Worm (Caenorhabditis elegans) whole organism, L1 larva: ENCODE measurements around the gene fbxb-3.

ENCODE experiments used
- C04F5.9 ChIP-seq: sonication (generic microtip); optimal IDR thresholded peaks from 2 replicates; lab custom pipeline; 2016; ENCODE audit warnings: missing genetic modification characterization, missing compliant biosample characterization
- C16A3.4 ChIP-seq: fragments of 150-350 bp; optimal IDR thresholded peaks from 2 replicates; lab custom pipeline; 2014; ENCODE audit warnings: missing biosample characterization, missing genetic modification characterization
- F16B12.6 ChIP-seq: fragments of 150-350 bp; optimal IDR thresholded peaks from 2 replicates; lab custom pipeline; 2014; ENCODE audit warnings: missing biosample characterization, missing genetic modification characterization
- Y116A8C.19 ChIP-seq: sonication (generic microtip); optimal IDR thresholded peaks from 2 replicates; lab custom pipeline; 2016; ENCODE audit warnings: missing compliant biosample characterization, missing genetic modification characterization, borderline replicate concordance
- alr-1 ChIP-seq: fragments of 200-800 bp; sonication (Bioruptor generic); optimal IDR thresholded peaks from 2 replicates; lab custom pipeline; 2018; ENCODE audit warnings: borderline replicate concordance, mild to moderate bottlenecking, missing genetic modification characterization, missing compliant biosample characterization
- ama-1 ChIP-seq: fragments of 150-350 bp; optimal IDR thresholded peaks from 2 replicates; lab custom pipeline; 2014
- blmp-1 ChIP-seq: fragments of 150-350 bp; optimal IDR thresholded peaks from 2 replicates; lab custom pipeline; 2014; ENCODE audit warnings: missing biosample characterization, missing genetic modification characterization
- ceh-82 ChIP-seq, 3 experiments: fragments of 150-350 bp in 1 of 3; sonication (generic microtip) in 2 of 3; optimal IDR thresholded peaks; 2 replicates each; lab custom pipeline; 2014 to 2017; ENCODE audit warnings: missing biosample characterization in 3 of 3, missing genetic modification characterization in 3 of 3
- dsc-1 ChIP-seq: sonication (generic microtip); optimal IDR thresholded peaks from 2 replicates; lab custom pipeline; 2016; ENCODE audit warnings: mild to moderate bottlenecking, missing genetic modification characterization, missing compliant biosample characterization
- efl-1 ChIP-seq, 4 experiments: fragments of 150-350 bp; optimal IDR thresholded peaks in 3 of 4; peaks in 1 of 4; 1 replicate in 1 of 4; 2 replicates in 3 of 4; lab custom pipeline; 2014; ENCODE audit warnings: missing biosample characterization in 2 of 4, missing genetic modification characterization in 2 of 4, missing genetic modification reagents in 2 of 4
- elt-3 ChIP-seq, 6 experiments: fragments of 150-350 bp in 1 of 6; sonication (generic microtip); optimal IDR thresholded peaks; 2 replicates each; lab custom pipeline; 2017 to 2018; ENCODE audit warnings: missing biosample characterization in 6 of 6, missing genetic modification characterization in 6 of 6, inconsistent platforms in 1 of 6
- ets-5 ChIP-seq: fragments of 200-800 bp; sonication (Bioruptor generic); IDR thresholded peaks from 2 replicates; pipeline ENCODE4 v1.3.6; 2022; ENCODE audit warnings: missing genetic modification characterization, missing compliant biosample characterization
- fkh-4 ChIP-seq: sonication (generic microtip); optimal IDR thresholded peaks from 2 replicates; lab custom pipeline; 2016; ENCODE audit warnings: missing compliant biosample characterization, missing genetic modification characterization, borderline replicate concordance
- fkh-8 ChIP-seq: sonication (generic microtip); optimal IDR thresholded peaks from 2 replicates; lab custom pipeline; 2016; ENCODE audit warnings: mild to moderate bottlenecking, missing genetic modification characterization, missing compliant biosample characterization
- fos-1 ChIP-seq: fragments of 150-350 bp; optimal IDR thresholded peaks from 2 replicates; lab custom pipeline; 2014; ENCODE audit warnings: missing biosample characterization, missing genetic modification characterization
- irx-1 ChIP-seq: sonication (generic microtip); optimal IDR thresholded peaks from 2 replicates; lab custom pipeline; 2016; ENCODE audit warnings: missing genetic modification characterization, missing compliant biosample characterization
- isw-1 ChIP-seq: fragments of 200-800 bp; sonication (Bioruptor generic); IDR thresholded peaks from 2 replicates; pipeline ENCODE4 v1.3.6; 2022; ENCODE audit warnings: missing genetic modification characterization, missing compliant biosample characterization
- jun-1 ChIP-seq: fragments of 150-350 bp; optimal IDR thresholded peaks from 2 replicates; lab custom pipeline; 2014; ENCODE audit warnings: missing biosample characterization, missing genetic modification reagents, missing genetic modification characterization
- lin-13 ChIP-seq: fragments of 150-350 bp; optimal IDR thresholded peaks from 2 replicates; lab custom pipeline; 2014; ENCODE audit warnings: missing biosample characterization, missing genetic modification reagents, missing genetic modification characterization
- lin-14 ChIP-seq: fragments of 200-800 bp; sonication (Bioruptor generic); optimal IDR thresholded peaks from 2 replicates; lab custom pipeline; 2018; ENCODE audit warnings: mild to moderate bottlenecking, missing genetic modification characterization, moderate library complexity, missing compliant biosample characterization
- lin-15B ChIP-seq: fragments of 150-350 bp; sonication (generic microtip); optimal IDR thresholded peaks from 3 replicates; lab custom pipeline; 2014; ENCODE audit warnings: missing biosample characterization, missing genetic modification characterization
- lir-3 ChIP-seq: sonication (generic microtip); optimal IDR thresholded peaks from 2 replicates; lab custom pipeline; 2016; ENCODE audit warnings: mild to moderate bottlenecking, missing genetic modification characterization, moderate library complexity, missing compliant biosample characterization; ENCODE audit not compliant: poor library complexity
- lsy-2 ChIP-seq, 2 experiments: fragments of 150-350 bp; optimal IDR thresholded peaks; 2 replicates each; lab custom pipeline; 2014; ENCODE audit warnings: missing biosample characterization in 2 of 2, missing genetic modification characterization in 2 of 2
- mab-9 ChIP-seq: fragments of 200-800 bp; sonication (Bioruptor generic); IDR thresholded peaks from 2 replicates; pipeline ENCODE4 v1.3.6; 2022; ENCODE audit warnings: missing genetic modification reagents, missing genetic modification characterization, missing compliant biosample characterization
- mdl-1 ChIP-seq, 2 experiments: fragments of 150-350 bp; optimal IDR thresholded peaks; 2 replicates each; lab custom pipeline; 2014 to 2017; ENCODE audit warnings: missing biosample characterization in 2 of 2, missing genetic modification characterization in 2 of 2, inconsistent platforms in 1 of 2
- nhr-11 ChIP-seq: fragments of 150-350 bp; optimal IDR thresholded peaks from 2 replicates; lab custom pipeline; 2014; ENCODE audit warnings: missing biosample characterization, missing genetic modification characterization
- nhr-237 ChIP-seq: fragments of 150-350 bp; optimal IDR thresholded peaks from 2 replicates; lab custom pipeline; 2014; ENCODE audit warnings: missing biosample characterization, missing genetic modification characterization
- nhr-28 ChIP-seq: fragments of 150-350 bp; optimal IDR thresholded peaks from 2 replicates; lab custom pipeline; 2014; ENCODE audit warnings: missing biosample characterization, missing genetic modification characterization
- nhr-76 ChIP-seq: sonication (generic microtip); optimal IDR thresholded peaks from 2 replicates; lab custom pipeline; 2017; ENCODE audit warnings: missing biosample characterization, missing genetic modification characterization
- nhr-77 ChIP-seq: fragments of 150-350 bp; optimal IDR thresholded peaks from 2 replicates; lab custom pipeline; 2014; ENCODE audit warnings: missing biosample characterization, missing genetic modification characterization
- nhr-85 ChIP-seq: sonication (generic microtip); peaks from one replicate; lab custom pipeline; 2016; ENCODE audit warnings: missing genetic modification characterization, inconsistent platforms, missing compliant biosample characterization
- nhr-90 ChIP-seq: sonication (generic microtip); optimal IDR thresholded peaks from 2 replicates; lab custom pipeline; 2016; ENCODE audit warnings: mild to moderate bottlenecking, missing genetic modification characterization, missing compliant biosample characterization; ENCODE audit not compliant: poor library complexity
- pag-3 ChIP-seq: sonication (generic microtip); optimal IDR thresholded peaks from 2 replicates; lab custom pipeline; 2017; ENCODE audit warnings: missing genetic modification characterization, mild to moderate bottlenecking, missing compliant biosample characterization, antibody characterized with exemption, borderline replicate concordance; ENCODE audit not compliant: insufficient read depth
- rnt-1 ChIP-seq: sonication (generic microtip); optimal IDR thresholded peaks from 2 replicates; lab custom pipeline; 2016; ENCODE audit warnings: mild to moderate bottlenecking, missing genetic modification characterization, moderate library complexity, missing compliant biosample characterization
- snpc-4 ChIP-seq: fragments of 150-350 bp; optimal IDR thresholded peaks from 2 replicates; lab custom pipeline; 2014; ENCODE audit warnings: missing biosample characterization, missing genetic modification characterization
- snu-23 ChIP-seq: sonication (generic microtip); optimal IDR thresholded peaks from 2 replicates; lab custom pipeline; 2016; ENCODE audit warnings: missing genetic modification characterization, missing compliant biosample characterization
- sptf-1 ChIP-seq: fragments of 150-350 bp; optimal IDR thresholded peaks from 2 replicates; lab custom pipeline; 2014; ENCODE audit warnings: missing biosample characterization, missing genetic modification characterization
- swsn-7 ChIP-seq: sonication (generic microtip); optimal IDR thresholded peaks from 2 replicates; lab custom pipeline; 2016; ENCODE audit warnings: missing genetic modification characterization, missing compliant biosample characterization
- tbx-2 ChIP-seq: sonication (generic microtip); optimal IDR thresholded peaks from 2 replicates; lab custom pipeline; 2016; ENCODE audit warnings: missing genetic modification characterization, missing compliant biosample characterization
- tlp-1 ChIP-seq: fragments of 150-350 bp; optimal IDR thresholded peaks from 2 replicates; lab custom pipeline; 2014; ENCODE audit warnings: missing biosample characterization, missing genetic modification characterization
- unc-86 ChIP-seq: sonication (generic microtip); optimal IDR thresholded peaks from 2 replicates; lab custom pipeline; 2016; ENCODE audit warnings: missing genetic modification characterization, missing compliant biosample characterization
- xbp-1 ChIP-seq: sonication (generic microtip); optimal IDR thresholded peaks from 2 replicates; lab custom pipeline; 2016; ENCODE audit warnings: missing genetic modification characterization, missing compliant biosample characterization
- zag-1 ChIP-seq: fragments of 150-350 bp; optimal IDR thresholded peaks from 2 replicates; lab custom pipeline; 2014; ENCODE audit warnings: missing biosample characterization, missing genetic modification characterization
- ztf-11 ChIP-seq, 2 experiments: sonication (generic microtip); optimal IDR thresholded peaks; 2 replicates each; lab custom pipeline; 2016 to 2017; ENCODE audit warnings: missing genetic modification characterization in 2 of 2, missing biosample characterization in 1 of 2, missing compliant biosample characterization in 1 of 2
- ztf-4 ChIP-seq: fragments of 150-350 bp; optimal IDR thresholded peaks from 2 replicates; lab custom pipeline; 2014; ENCODE audit warnings: missing biosample characterization, missing genetic modification characterization

fbxb-3 gene

DNA sequence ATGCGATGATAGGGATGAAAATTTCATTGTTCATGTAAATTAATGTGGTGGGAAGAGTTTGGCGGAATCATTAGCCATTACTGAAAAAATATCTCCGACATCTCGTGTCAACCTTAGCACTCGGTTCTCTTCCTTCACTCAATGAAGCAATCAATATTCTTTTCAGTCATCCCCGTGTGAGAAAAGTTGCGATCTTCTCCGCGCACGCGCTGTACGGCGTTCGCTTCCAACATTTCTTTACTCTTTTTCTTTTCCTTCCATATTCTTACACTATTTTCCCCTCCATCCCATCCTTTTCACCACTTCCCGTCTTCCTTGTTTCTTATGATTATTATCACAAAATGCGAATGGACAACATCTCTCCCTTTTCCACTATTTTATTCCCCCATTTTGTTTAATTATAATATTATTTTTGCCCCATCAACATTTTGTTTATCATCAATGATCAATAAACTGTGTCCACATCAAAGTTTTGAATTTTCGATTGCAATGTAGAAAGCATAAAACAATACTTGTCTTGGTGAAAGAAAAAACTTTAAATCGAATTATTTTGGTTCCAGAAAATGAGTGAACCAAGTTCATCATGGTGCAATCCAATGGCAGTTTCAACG, 21.3 kb downstream of the fbxb-3 start, which contains the start of gene mob-1:
Gene mob-1, plus strand, starts transcription at position 561 of the 611 bp plus-strand sequence.
- TF ChIP-seq efl-1 (optimal IDR thresholded peaks at IDR 0.05; lab: Kevin White, UChicago) (no peak), efl-1 (GFP tag; optimal IDR thresholded peaks at IDR 0.05 in 1 of 2; lab: Kevin White, UChicago) (peak in 1 of 2 experiments; percentile 70), nhr-85 (tag; lab: Kevin White, UChicago) (peak; percentile 9), lin-14 (peak; percentile 20), dsc-1 (no peak), jun-1 (no peak), ama-1 (no peak), nhr-90 (tag; lab: Kevin White, UChicago) (peak; percentile 3), elt-3 (tag; optimal IDR thresholded peaks at IDR 0.05; lab: Kevin White, UChicago) (no peak), blmp-1 (tag; lab: Kevin White, UChicago) (peak; percentile 35), alr-1 (no peak)

DNA sequence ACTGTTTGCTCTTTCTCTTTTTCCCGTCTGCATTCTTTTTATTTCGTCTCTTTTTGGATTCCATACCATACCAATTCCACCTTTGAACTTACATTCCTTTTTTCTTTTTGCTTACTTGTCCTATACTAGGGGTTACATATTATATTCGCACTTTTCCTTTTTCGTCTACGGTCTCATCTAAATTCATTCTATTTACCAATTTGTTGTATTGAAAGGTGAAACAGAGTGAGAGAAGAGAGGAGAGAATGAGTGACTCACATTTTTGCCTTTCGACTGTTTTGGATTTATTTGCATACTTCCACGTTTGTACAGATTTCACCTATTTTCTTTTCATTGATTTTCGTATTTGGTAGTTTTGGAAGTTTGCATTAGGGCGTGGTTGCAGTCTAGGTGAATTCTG, 24.7 kb downstream of the fbxb-3 start:
- TF ChIP-seq blmp-1 (tag; lab: Kevin White, UChicago) (peak; percentile 32), pag-3 (tag; lab: Kevin White, UChicago) (no peak)

DNA sequence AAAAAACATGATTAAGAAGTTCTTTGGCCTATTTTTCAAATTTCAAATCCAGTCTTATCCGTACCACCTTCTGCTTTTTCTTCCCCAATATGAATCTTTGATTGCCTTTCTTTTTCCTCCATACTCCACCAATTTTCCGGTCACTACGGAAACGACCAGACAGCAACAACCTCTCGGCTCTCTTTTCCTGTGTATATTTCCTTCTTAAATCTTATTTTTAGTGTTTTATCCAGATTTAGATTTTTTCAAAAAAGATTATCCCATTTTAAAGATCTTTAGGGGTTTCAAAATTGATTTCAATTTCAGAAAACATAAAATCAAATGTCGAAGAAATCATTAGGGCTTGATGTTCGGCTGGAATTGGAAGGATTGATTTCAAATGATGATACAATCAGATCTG, 25.5 kb downstream of the fbxb-3 start, which contains the start of gene trpa-1:
Gene trpa-1, plus strand, starts transcription at position 301 of the 400 bp plus-strand sequence.
- TF ChIP-seq irx-1 (tag; lab: Kevin White, UChicago) (no peak), rnt-1 (tag; lab: Kevin White, UChicago) (no peak), alr-1 (no peak), nhr-237 (tag; lab: Kevin White, UChicago) (no peak), unc-86 (tag; lab: Kevin White, UChicago) (no peak), ztf-11 (tag; optimal IDR thresholded peaks at IDR 0.05; lab: Kevin White, UChicago) (no peak), zag-1 (no peak), fos-1 (no peak)
- TF ChIP-seq, all 84 proteins: peak for 0

DNA sequence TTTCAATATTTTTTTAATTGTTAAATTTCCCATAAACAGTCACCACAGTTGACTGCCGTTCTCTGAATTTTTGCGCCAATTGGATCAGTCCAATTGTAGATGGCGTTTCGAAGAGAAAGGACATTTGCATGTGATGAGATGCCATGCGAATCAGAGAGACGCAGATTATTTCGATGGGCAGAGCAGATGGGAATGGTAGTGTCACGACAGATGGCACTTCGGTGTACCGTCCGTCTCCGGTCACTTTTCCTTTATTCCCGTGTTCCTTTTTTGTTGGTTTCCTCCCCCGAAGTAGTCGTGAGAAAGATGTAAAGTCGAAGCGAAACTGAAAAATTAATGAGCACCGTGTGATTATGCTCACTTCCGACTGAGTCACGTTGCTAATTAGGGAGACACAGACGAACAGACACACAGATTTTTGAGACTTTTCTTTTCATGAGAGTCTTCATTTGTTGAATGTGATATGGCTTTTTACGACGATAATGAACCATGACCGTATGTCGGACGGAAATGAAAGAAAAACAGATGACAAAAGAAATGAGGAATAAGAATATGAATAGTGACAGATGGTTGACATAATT, 29.0 kb downstream of the fbxb-3 start:
- no peak for TF ChIP-seq Y116A8C.19 (tag; lab: Kevin White, UChicago)
- no peak for TF ChIP-seq mab-9 (GFP tag; lab: Robert Waterston, UW)
- TF ChIP-seq ztf-11 (tag; optimal IDR thresholded peaks at IDR 0.05; lab: Kevin White, UChicago): peak in 1 of 2 experiments; percentile 45
- no peak for TF ChIP-seq tbx-2 (tag; lab: Kevin White, UChicago)
- TF ChIP-seq lin-13 (GFP tag; lab: Kevin White, UChicago): no peak
- TF ChIP-seq nhr-11 (tag; lab: Kevin White, UChicago): no peak
- no peak for TF ChIP-seq snu-23 (GFP tag; lab: Kevin White, UChicago)
- TF ChIP-seq fos-1: no peak
- TF ChIP-seq nhr-90 (tag; lab: Kevin White, UChicago): no peak
- TF ChIP-seq C16A3.4 (tag; lab: Kevin White, UChicago): no peak
- TF ChIP-seq C04F5.9 (tag; lab: Kevin White, UChicago): no peak
- TF ChIP-seq F16B12.6 (tag; lab: Kevin White, UChicago): no peak
- TF ChIP-seq isw-1 (GFP tag; lab: Robert Waterston, UW): no peak
- TF ChIP-seq tlp-1 (tag; lab: Kevin White, UChicago): no peak
- TF ChIP-seq swsn-7 (tag; lab: Kevin White, UChicago): no peak
- no peak for TF ChIP-seq nhr-237 (tag; lab: Kevin White, UChicago)
- no peak for TF ChIP-seq nhr-28 (tag; lab: Kevin White, UChicago)
- no peak for TF ChIP-seq zag-1
- no peak for TF ChIP-seq snpc-4 (tag; lab: Kevin White, UChicago)
- no peak for TF ChIP-seq ztf-4 (tag; lab: Kevin White, UChicago)
- TF ChIP-seq irx-1 (tag; lab: Kevin White, UChicago): no peak
- no peak for TF ChIP-seq sptf-1 (tag; lab: Kevin White, UChicago)
- no peak for TF ChIP-seq nhr-76 (tag; lab: Kevin White, UChicago)
- no peak for TF ChIP-seq nhr-77 (tag; lab: Kevin White, UChicago)
- no peak for TF ChIP-seq lsy-2 (tag; optimal IDR thresholded peaks at IDR 0.05; lab: Kevin White, UChicago)
- TF ChIP-seq ets-5 (GFP tag; lab: Robert Waterston, UW): no peak
- no peak for TF ChIP-seq nhr-85 (tag; lab: Kevin White, UChicago)
- no peak for TF ChIP-seq ceh-82 (tag; optimal IDR thresholded peaks at IDR 0.05; lab: Kevin White, UChicago)
- peak; percentile 29 for TF ChIP-seq fkh-8 (tag; lab: Kevin White, UChicago)
- no peak for TF ChIP-seq lin-15B (tag; lab: Kevin White, UChicago)
- no peak for TF ChIP-seq xbp-1 (tag; lab: Kevin White, UChicago)
- no peak for TF ChIP-seq lir-3 (tag; lab: Kevin White, UChicago)
- TF ChIP-seq fkh-4 (tag; lab: Kevin White, UChicago): no peak
- no peak for TF ChIP-seq ama-1
- peak; percentile 58 for TF ChIP-seq unc-86 (tag; lab: Kevin White, UChicago)
- no peak for TF ChIP-seq mdl-1 (tag; optimal IDR thresholded peaks at IDR 0.05; lab: Kevin White, UChicago)
